Fruit fly (Drosophila melanogaster) whole organism: ENCODE results near the gene CG33946.

Source experiments
- Dll ChIP-seq: fragments of >200 bp; optimal IDR thresholded peaks from 2 replicates; lab custom pipeline; 2017
- pan ChIP-seq: fragments of >200 bp; optimal IDR thresholded peaks from 2 replicates; lab custom pipeline; 2017

DNA sequence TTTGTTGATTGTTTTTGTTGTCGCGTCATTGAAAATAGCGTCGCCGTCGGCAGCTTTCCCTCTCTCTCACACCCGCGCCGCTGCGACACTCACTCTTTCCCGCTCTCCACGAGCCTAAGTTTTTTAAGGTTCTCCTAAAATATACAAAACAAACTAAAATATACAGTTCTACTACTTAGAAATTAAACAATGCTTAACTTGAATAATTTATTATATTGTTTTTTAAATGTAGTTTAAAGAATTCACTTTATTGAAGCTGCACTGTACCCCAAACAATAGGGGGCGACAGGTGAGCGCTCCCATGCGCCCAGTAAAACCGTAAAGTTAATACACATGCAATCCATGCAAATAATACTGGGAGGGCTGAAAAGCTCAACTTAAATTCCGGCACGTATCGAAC, 33.4 kb downstream of the CG33946 start:
- no peak for TF ChIP-seq pan (lab: Kevin White, UChicago)
- TF ChIP-seq Dll (lab: Kevin White, UChicago) = no peak
